Fruit fly (Drosophila melanogaster) whole organism, embryonic: ENCODE measurements around the gene CG7634.

Source experiments
- CG10274 ChIP-seq: fragments of 200-800 bp; sonication (Bioruptor generic); optimal IDR thresholded peaks from 3 replicates; lab custom pipeline; 2017; ENCODE audit warnings: missing biosample characterization, mild to moderate bottlenecking, missing genetic modification characterization
- CG10366 ChIP-seq: fragments of 200-800 bp; sonication (Bioruptor generic); IDR thresholded peaks from 2 replicates; pipeline ENCODE4 v1.3.6; 2022; ENCODE audit warnings: missing biosample characterization, missing genetic modification characterization
- CG11093 ChIP-seq: fragments of 200-800 bp; sonication (Bioruptor generic); IDR thresholded peaks from 3 replicates; pipeline ENCODE4 v1.3.6; 2022; ENCODE audit warnings: missing biosample characterization, missing genetic modification characterization
- CG12236 ChIP-seq: fragments of 200-800 bp; sonication (Bioruptor generic); optimal IDR thresholded peaks from 2 replicates; lab custom pipeline; 2016; ENCODE audit warnings: missing biosample characterization, missing genetic modification characterization
- CG12769 ChIP-seq: fragments of 200-800 bp; sonication (Bioruptor generic); optimal IDR thresholded peaks from 2 replicates; lab custom pipeline; 2019; ENCODE audit warnings: missing biosample characterization, mild to moderate bottlenecking, missing genetic modification characterization, moderate library complexity
- CG13775 ChIP-seq: fragments of 200-800 bp; sonication (Bioruptor generic); optimal IDR thresholded peaks from 3 replicates; lab custom pipeline; 2017; ENCODE audit warnings: missing biosample characterization, mild to moderate bottlenecking, missing genetic modification characterization
- CG14860 ChIP-seq: fragments of 200-800 bp; sonication (Bioruptor generic); IDR thresholded peaks from 3 replicates; pipeline ENCODE4 v1.3.6; 2022; ENCODE audit warnings: missing biosample characterization, missing genetic modification characterization; ENCODE audit not compliant: partially characterized antibody
- CG16863 ChIP-seq: fragments of 200-800 bp; sonication (Bioruptor generic); optimal IDR thresholded peaks from 3 replicates; lab custom pipeline; 2016; ENCODE audit warnings: missing biosample characterization, missing genetic modification characterization
- CG17328 ChIP-seq: fragments of 200-800 bp; sonication (Bioruptor generic); IDR thresholded peaks from 2 replicates; pipeline ENCODE4 v1.3.6; 2022; ENCODE audit warnings: missing biosample characterization, missing genetic modification characterization
- CG17568 ChIP-seq: fragments of 200-800 bp; sonication (Bioruptor generic); optimal IDR thresholded peaks from 2 replicates; lab custom pipeline; 2018; ENCODE audit warnings: missing biosample characterization, mild to moderate bottlenecking, missing genetic modification characterization, moderate library complexity
- CG17802 ChIP-seq: fragments of 200-800 bp; sonication (Bioruptor generic); optimal IDR thresholded peaks from 2 replicates; lab custom pipeline; 2018; ENCODE audit warnings: missing biosample characterization, mild to moderate bottlenecking, missing genetic modification characterization, moderate library complexity
- CG17912 ChIP-seq: fragments of 200-800 bp; sonication (Bioruptor generic); optimal IDR thresholded peaks from 2 replicates; lab custom pipeline; 2018; ENCODE audit warnings: missing biosample characterization, mild to moderate bottlenecking, missing genetic modification characterization
- CG32532 ChIP-seq: fragments of 200-800 bp; sonication (Bioruptor generic); IDR thresholded peaks from 2 replicates; pipeline ENCODE4 v1.3.6; 2022; ENCODE audit warnings: missing biosample characterization, missing genetic modification characterization
- CG4617 ChIP-seq: fragments of 200-800 bp; sonication (Bioruptor generic); optimal IDR thresholded peaks from 3 replicates; lab custom pipeline; 2016; ENCODE audit warnings: missing biosample characterization, missing genetic modification characterization, borderline replicate concordance
- CG4730 ChIP-seq: fragments of 200-800 bp; sonication (Bioruptor generic); IDR thresholded peaks from 2 replicates; pipeline ENCODE4 v1.3.6; 2022; ENCODE audit warnings: missing biosample characterization, missing genetic modification characterization
- CG6854 ChIP-seq: fragments of 200-800 bp; sonication (Bioruptor generic); optimal IDR thresholded peaks from 3 replicates; lab custom pipeline; 2017; ENCODE audit warnings: missing biosample characterization, mild to moderate bottlenecking, missing genetic modification characterization
- CG7357 ChIP-seq: fragments of 200-800 bp; sonication (Bioruptor generic); IDR thresholded peaks from 3 replicates; pipeline ENCODE4 v1.3.6; 2022; ENCODE audit warnings: missing biosample characterization, missing genetic modification characterization
- CG7745 ChIP-seq: fragments of 200-800 bp; sonication (Bioruptor generic); optimal IDR thresholded peaks from 2 replicates; lab custom pipeline; 2018; ENCODE audit warnings: missing biosample characterization, mild to moderate bottlenecking, missing genetic modification characterization, moderate library complexity
- CG9215 ChIP-seq: fragments of 200-800 bp; sonication (Bioruptor generic); IDR thresholded peaks from 2 replicates; pipeline ENCODE4 v1.3.6; 2022; ENCODE audit warnings: missing biosample characterization, missing genetic modification characterization
- Dll ChIP-seq: fragments of 200-800 bp; sonication (Bioruptor generic); IDR thresholded peaks from 4 replicates; pipeline ENCODE4 v1.3.6; 2022; ENCODE audit warnings: missing biosample characterization, missing genetic modification characterization; ENCODE audit not compliant: partially characterized antibody
- Ets97D ChIP-seq: fragments of 200-800 bp; sonication (Bioruptor generic); optimal IDR thresholded peaks from 3 replicates; lab custom pipeline; 2016; ENCODE audit warnings: missing biosample characterization, missing genetic modification characterization
- Gsc ChIP-seq: fragments of 200-800 bp; sonication (Bioruptor generic); IDR thresholded peaks from 2 replicates; pipeline ENCODE4 v1.3.6; 2022; ENCODE audit warnings: missing biosample characterization, missing genetic modification characterization
- HLH3B ChIP-seq: fragments of 200-800 bp; sonication (Bioruptor generic); IDR thresholded peaks from 2 replicates; pipeline ENCODE4 v1.3.6; 2022; ENCODE audit warnings: missing biosample characterization, missing genetic modification characterization
- Hr3 ChIP-seq: fragments of 200-800 bp; sonication (Bioruptor generic); optimal IDR thresholded peaks from 3 replicates; lab custom pipeline; 2016; ENCODE audit warnings: missing biosample characterization, missing genetic modification characterization
- Jarid2 ChIP-seq: fragments of 200-800 bp; sonication (Bioruptor generic); optimal IDR thresholded peaks from 3 replicates; lab custom pipeline; 2017; ENCODE audit warnings: mild to moderate bottlenecking, missing biosample characterization, missing genetic modification reagents, missing genetic modification characterization
- Lim3 ChIP-seq: fragments of 200-800 bp; sonication (Bioruptor generic); IDR thresholded peaks from 2 replicates; pipeline ENCODE4 v1.3.6; 2022; ENCODE audit warnings: missing biosample characterization, missing genetic modification characterization
- Neu2 ChIP-seq: fragments of 200-800 bp; sonication (Bioruptor generic); optimal IDR thresholded peaks from 3 replicates; lab custom pipeline; 2016; ENCODE audit warnings: missing biosample characterization, missing genetic modification characterization, borderline replicate concordance
- Poxn ChIP-seq: fragments of 200-800 bp; sonication (Bioruptor generic); IDR thresholded peaks from 2 replicates; pipeline ENCODE4 v1.3.6; 2022; ENCODE audit warnings: missing biosample characterization, missing genetic modification characterization
- Rfx ChIP-seq: fragments of 200-800 bp; sonication (Bioruptor generic); IDR thresholded peaks from 2 replicates; pipeline ENCODE4 v1.3.6; 2022; ENCODE audit warnings: missing biosample characterization, missing genetic modification characterization
- Sin3A ChIP-seq: fragments of >200 bp; optimal IDR thresholded peaks from 2 replicates; lab custom pipeline; 2018
- Trl ChIP-seq, 3 experiments: fragments of >200 bp in 2 of 3; fragments of 200-800 bp in 1 of 3; sonication (Bioruptor generic) in 1 of 3; optimal IDR thresholded peaks; 2 replicates in 1 of 3; 3 replicates in 2 of 3; lab custom pipeline; 2016 to 2017; ENCODE audit warnings: missing biosample characterization in 1 of 3, missing genetic modification characterization in 1 of 3
- Xrp1 ChIP-seq: fragments of 200-800 bp; sonication (Bioruptor generic); IDR thresholded peaks from 2 replicates; pipeline ENCODE4 v1.3.6; 2022; ENCODE audit warnings: missing biosample characterization, missing genetic modification characterization
- ab ChIP-seq: fragments of 200-800 bp; sonication (Bioruptor generic); optimal IDR thresholded peaks from 2 replicates; lab custom pipeline; 2016; ENCODE audit warnings: missing biosample characterization, missing genetic modification characterization
- btn ChIP-seq: fragments of 200-800 bp; sonication (Bioruptor generic); optimal IDR thresholded peaks from 2 replicates; lab custom pipeline; 2016; ENCODE audit warnings: missing biosample characterization, missing genetic modification characterization
- cg ChIP-seq: fragments of 200-800 bp; sonication (Bioruptor generic); optimal IDR thresholded peaks from 3 replicates; lab custom pipeline; 2019; ENCODE audit warnings: missing biosample characterization, mild to moderate bottlenecking, missing genetic modification characterization, moderate library complexity
- chinmo ChIP-seq: fragments of 200-800 bp; sonication (Bioruptor generic); IDR thresholded peaks from 4 replicates; pipeline ENCODE4 v1.3.6; 2022; ENCODE audit warnings: missing biosample characterization, missing genetic modification characterization; ENCODE audit not compliant: partially characterized antibody
- croc ChIP-seq: fragments of 200-800 bp; sonication (Bioruptor generic); conservative IDR thresholded peaks from 3 replicates; pipeline ENCODE4 v1.3.6; 2022; ENCODE audit warnings: missing biosample characterization, missing genetic modification characterization
- dpn ChIP-seq, 2 experiments: fragments of 200-800 bp; sonication (Bioruptor generic); optimal IDR thresholded peaks; 3 replicates each; lab custom pipeline; 2016; ENCODE audit warnings: missing biosample characterization in 2 of 2, missing genetic modification characterization in 2 of 2
- esg ChIP-seq: fragments of 200-800 bp; sonication (Bioruptor generic); conservative IDR thresholded peaks from 2 replicates; pipeline ENCODE4 v1.3.6; 2022; ENCODE audit warnings: missing biosample characterization, missing genetic modification characterization
- grn ChIP-seq: fragments of 200-800 bp; sonication (Bioruptor generic); optimal IDR thresholded peaks from 3 replicates; lab custom pipeline; 2017; ENCODE audit warnings: missing biosample characterization, missing genetic modification characterization
- gsb ChIP-seq: fragments of 200-800 bp; sonication (Bioruptor generic); IDR thresholded peaks from 2 replicates; pipeline ENCODE4 v1.3.6; 2022; ENCODE audit warnings: missing biosample characterization, missing genetic modification characterization
- h ChIP-seq: fragments of >200 bp; optimal IDR thresholded peaks from 2 replicates; lab custom pipeline; 2017
- nerfin-2 ChIP-seq: fragments of 200-800 bp; sonication (Bioruptor generic); IDR thresholded peaks from 2 replicates; pipeline ENCODE4 v1.3.6; 2022; ENCODE audit warnings: missing biosample characterization, missing genetic modification characterization; ENCODE audit not compliant: partially characterized antibody
- peb ChIP-seq: fragments of 200-800 bp; sonication (Bioruptor generic); IDR thresholded peaks from 2 replicates; pipeline ENCODE4 v1.3.6; 2022; ENCODE audit warnings: missing biosample characterization, missing genetic modification characterization
- pros ChIP-seq: fragments of 200-800 bp; sonication (Bioruptor generic); optimal IDR thresholded peaks from 3 replicates; lab custom pipeline; 2019; ENCODE audit warnings: missing biosample characterization, mild to moderate bottlenecking, missing genetic modification characterization, moderate library complexity
- repo ChIP-seq: fragments of 200-800 bp; sonication (Bioruptor generic); optimal IDR thresholded peaks from 2 replicates; lab custom pipeline; 2016; ENCODE audit warnings: missing biosample characterization, missing genetic modification characterization
- row ChIP-seq: fragments of 200-800 bp; sonication (Bioruptor generic); IDR thresholded peaks from 3 replicates; pipeline ENCODE4 v1.3.6; 2022; ENCODE audit warnings: missing biosample characterization, missing genetic modification characterization
- sqz ChIP-seq: fragments of 200-800 bp; sonication (Bioruptor generic); optimal IDR thresholded peaks from 3 replicates; lab custom pipeline; 2018; ENCODE audit warnings: missing biosample characterization, mild to moderate bottlenecking, missing genetic modification characterization
- unc-4 ChIP-seq: fragments of 200-800 bp; sonication (Bioruptor generic); IDR thresholded peaks from 2 replicates; pipeline ENCODE4 v1.3.6; 2022; ENCODE audit warnings: missing biosample characterization, missing genetic modification characterization; ENCODE audit not compliant: partially characterized antibody
- vnd ChIP-seq: fragments of 200-800 bp; sonication (Bioruptor generic); IDR thresholded peaks from 3 replicates; pipeline ENCODE4 v1.3.6; 2022; ENCODE audit warnings: missing biosample characterization, missing genetic modification characterization; ENCODE audit not compliant: partially characterized antibody
- wek ChIP-seq: fragments of 200-800 bp; sonication (Bioruptor generic); optimal IDR thresholded peaks from 3 replicates; lab custom pipeline; 2018; ENCODE audit warnings: missing biosample characterization, mild to moderate bottlenecking, missing genetic modification characterization, moderate library complexity

CG7634 gene

DNA sequence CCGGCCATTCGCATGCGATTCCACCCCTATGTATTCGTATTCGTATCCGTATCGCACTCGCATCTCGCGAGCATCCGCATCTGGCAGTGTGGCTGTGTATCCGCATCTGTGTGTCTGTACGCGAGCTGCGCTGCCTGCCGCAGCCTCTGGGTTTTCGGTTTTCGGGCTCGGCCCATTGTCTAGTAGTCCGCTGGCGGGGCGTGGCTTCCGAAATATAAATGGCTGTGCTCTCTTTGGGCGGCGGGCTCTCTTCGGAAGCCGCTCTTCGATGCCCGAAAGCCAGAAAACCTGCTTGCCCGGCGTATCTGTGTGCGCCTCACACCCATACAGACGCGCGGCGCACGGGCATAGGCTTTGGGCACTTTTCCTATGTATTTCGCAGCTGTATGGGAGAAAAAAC lies 33.1 kb downstream of the CG7634 start (continued):
- TF ChIP-seq pros (peak; percentile 9), CG17802 (tag; lab: Kevin White, UChicago) (no peak), wek (GFP tag; lab: Kevin White, UChicago) (no peak), repo (GFP tag; lab: Kevin White, UChicago) (no peak), cg (GFP tag; lab: Kevin White, UChicago) (peak; percentile 92), esg (GFP tag; lab: Robert Waterston, UW) (no peak), peb (GFP tag; lab: Robert Waterston, UW) (peak; percentile 20; the same call in 1 of the 2 replicates), unc-4 (GFP tag; lab: Robert Waterston, UW) (peak; percentile 28; the same call in 1 of the 2 replicates), ab (GFP tag; lab: Kevin White, UChicago) (no peak), Rfx (GFP tag; lab: Robert Waterston, UW) (no peak), CG16863 (GFP tag; lab: Kevin White, UChicago) (no peak), CG17568 (GFP tag; lab: Kevin White, UChicago) (no peak), croc (no peak), chinmo (GFP tag; lab: Robert Waterston, UW) (0 out of 4 replicates have a peak, but pooled peaks have one; percentile 45), CG4730 (GFP tag; lab: Robert Waterston, UW) (no peak), h (lab: Kevin White, UChicago) (no peak), CG13775 (peak; percentile 51), CG10366 (GFP tag; lab: Robert Waterston, UW) (no peak), Sin3A (lab: Kevin White, UChicago) (no peak), CG17912 (GFP tag; lab: Kevin White, UChicago) (no peak), Trl (optimal IDR thresholded peaks at IDR 0.05; lab: Kevin White, UChicago) (peak; percentile 41 to 86), Trl (GFP tag; optimal IDR thresholded peaks at IDR 0.05; lab: Kevin White, UChicago) (no peak), Jarid2 (GFP tag; lab: Kevin White, UChicago) (peak; percentile 38), HLH3B (no peak), dpn (GFP tag; optimal IDR thresholded peaks at IDR 0.05; lab: Kevin White, UChicago) (no peak), grn (peak; percentile 7), Xrp1 (GFP tag; lab: Robert Waterston, UW) (no peak), Neu2 (GFP tag; lab: Kevin White, UChicago) (no peak), CG6854 (no peak), gsb (no peak), Dll (GFP tag; lab: Robert Waterston, UW) (0 out of 4 replicates have a peak, but pooled peaks have one; percentile 33), CG14860 (GFP tag; lab: Robert Waterston, UW) (no peak), CG9215 (GFP tag; lab: Robert Waterston, UW) (no peak), row (GFP tag; lab: Robert Waterston, UW) (0 out of 3 replicates have a peak, but pooled peaks have one; percentile 15), CG4617 (GFP tag; lab: Kevin White, UChicago) (no peak), CG32532 (GFP tag; lab: Robert Waterston, UW) (no peak), CG11093 (GFP tag; lab: Robert Waterston, UW) (no peak), CG17328 (no peak), Hr3 (GFP tag; lab: Kevin White, UChicago) (no peak), CG12769 (tag; lab: Kevin White, UChicago) (no peak), CG10274 (GFP tag; lab: Kevin White, UChicago) (no peak), CG12236 (no peak), btn (no peak), Lim3 (no peak), Poxn (no peak), CG7745 (tag; lab: Kevin White, UChicago) (no peak), CG7357 (GFP tag; lab: Robert Waterston, UW) (no peak), nerfin-2 (no peak), sqz (GFP tag; lab: Kevin White, UChicago) (no peak), vnd (no peak), Gsc (GFP tag; lab: Robert Waterston, UW) (no peak), Ets97D (no peak)
